Worm (Caenorhabditis elegans) whole organism, mixed stage, embryonic: Measurements from ENCODE around the gene dhs-8.

Source experiments
- M03D4.4 ChIP-seq: sonication (generic microtip); optimal IDR thresholded peaks from 2 replicates; lab custom pipeline; 2017; ENCODE audit warnings: mild to moderate bottlenecking, missing genetic modification characterization, missing compliant biosample characterization
- blmp-1 ChIP-seq: fragments of 150-350 bp; optimal IDR thresholded peaks from 2 replicates; lab custom pipeline; 2014; ENCODE audit warnings: missing biosample characterization, missing genetic modification characterization
- ceh-39 ChIP-seq: fragments of 150-350 bp; optimal IDR thresholded peaks from 2 replicates; lab custom pipeline; 2014; ENCODE audit warnings: missing biosample characterization, missing genetic modification characterization
- ceh-43 ChIP-seq: fragments of 200-800 bp; sonication (Bioruptor generic); optimal IDR thresholded peaks from 2 replicates; lab custom pipeline; 2018; ENCODE audit warnings: mild to moderate bottlenecking, missing genetic modification characterization, moderate library complexity, missing compliant biosample characterization
- ceh-83 ChIP-seq: fragments of 200-800 bp; sonication (Bioruptor generic); optimal IDR thresholded peaks from 2 replicates; lab custom pipeline; 2018; ENCODE audit warnings: mild to moderate bottlenecking, missing genetic modification characterization, missing compliant biosample characterization
- ces-1 ChIP-seq: fragments of 150-350 bp; optimal IDR thresholded peaks from 2 replicates; lab custom pipeline; 2014; ENCODE audit warnings: missing biosample characterization, missing genetic modification reagents, missing genetic modification characterization
- cnd-1 ChIP-seq: fragments of 200-800 bp; sonication (Bioruptor generic); optimal IDR thresholded peaks from 2 replicates; lab custom pipeline; 2018; ENCODE audit warnings: mild to moderate bottlenecking, missing genetic modification characterization, missing compliant biosample characterization
- drap-1 ChIP-seq: fragments of 200-800 bp; sonication (Bioruptor generic); optimal IDR thresholded peaks from 3 replicates; lab custom pipeline; 2018; ENCODE audit warnings: mild to moderate bottlenecking, missing genetic modification characterization, missing compliant biosample characterization
- elt-1 ChIP-seq: sonication (generic microtip); optimal IDR thresholded peaks from 2 replicates; lab custom pipeline; 2017; ENCODE audit warnings: missing genetic modification characterization, mild to moderate bottlenecking, missing compliant biosample characterization, antibody characterized with exemption, moderate library complexity, borderline replicate concordance; ENCODE audit not compliant: insufficient read depth
- elt-3 ChIP-seq: fragments of 150-350 bp; optimal IDR thresholded peaks from 2 replicates; lab custom pipeline; 2014; ENCODE audit warnings: missing biosample characterization, missing genetic modification characterization
- flh-1 ChIP-seq: fragments of 200-800 bp; sonication (Bioruptor generic); optimal IDR thresholded peaks from 2 replicates; lab custom pipeline; 2018; ENCODE audit warnings: mild to moderate bottlenecking, missing genetic modification characterization, moderate library complexity, missing compliant biosample characterization
- hlh-1 ChIP-seq: fragments of 150-350 bp; optimal IDR thresholded peaks from 2 replicates; lab custom pipeline; 2014; ENCODE audit warnings: missing biosample characterization, missing genetic modification reagents, missing genetic modification characterization
- lin-13 ChIP-seq: fragments of 150-350 bp; optimal IDR thresholded peaks from 2 replicates; lab custom pipeline; 2014; ENCODE audit warnings: missing biosample characterization, missing genetic modification characterization
- lsy-2 ChIP-seq: fragments of 150-350 bp; optimal IDR thresholded peaks from 2 replicates; lab custom pipeline; 2014; ENCODE audit warnings: missing biosample characterization, missing genetic modification characterization
- mab-5 ChIP-seq: fragments of 150-350 bp; optimal IDR thresholded peaks from 2 replicates; lab custom pipeline; 2014; ENCODE audit warnings: missing biosample characterization, missing genetic modification characterization
- mep-1 ChIP-seq: fragments of 150-350 bp; optimal IDR thresholded peaks from 2 replicates; lab custom pipeline; 2017; ENCODE audit warnings: missing biosample characterization, missing genetic modification reagents, missing genetic modification characterization, inconsistent platforms
- nhr-12 ChIP-seq: fragments of 150-350 bp; optimal IDR thresholded peaks from 2 replicates; lab custom pipeline; 2014; ENCODE audit warnings: missing biosample characterization, missing genetic modification characterization
- nhr-2 ChIP-seq: fragments of 150-350 bp; optimal IDR thresholded peaks from 2 replicates; lab custom pipeline; 2014; ENCODE audit warnings: missing biosample characterization, missing genetic modification characterization
- nhr-237 ChIP-seq: fragments of 150-350 bp; optimal IDR thresholded peaks from 2 replicates; lab custom pipeline; 2014; ENCODE audit warnings: missing biosample characterization, missing genetic modification characterization
- nhr-76 ChIP-seq: sonication (generic microtip); optimal IDR thresholded peaks from 2 replicates; lab custom pipeline; 2017; ENCODE audit warnings: missing biosample characterization, missing genetic modification characterization
- pha-4 ChIP-seq: fragments of 150-350 bp; optimal IDR thresholded peaks from 2 replicates; lab custom pipeline; 2018; ENCODE audit warnings: missing biosample characterization, missing genetic modification reagents, missing genetic modification characterization
- sem-2 ChIP-seq: fragments of 200-800 bp; sonication (Bioruptor generic); optimal IDR thresholded peaks from 2 replicates; lab custom pipeline; 2018; ENCODE audit warnings: mild to moderate bottlenecking, missing genetic modification characterization, missing compliant biosample characterization
- snpc-4 ChIP-seq: fragments of 150-350 bp; optimal IDR thresholded peaks from 2 replicates; lab custom pipeline; 2014; ENCODE audit warnings: missing biosample characterization, missing genetic modification characterization
- sptf-1 ChIP-seq: sonication (generic microtip); optimal IDR thresholded peaks from 2 replicates; lab custom pipeline; 2017; ENCODE audit warnings: mild to moderate bottlenecking, missing genetic modification characterization, moderate library complexity, missing compliant biosample characterization
- tbx-8 ChIP-seq: fragments of 200-800 bp; sonication (Bioruptor generic); optimal IDR thresholded peaks from 2 replicates; lab custom pipeline; 2018; ENCODE audit warnings: mild to moderate bottlenecking, missing genetic modification characterization, moderate library complexity, missing compliant biosample characterization
- unc-120 ChIP-seq: sonication (generic microtip); optimal IDR thresholded peaks from 2 replicates; lab custom pipeline; 2017; ENCODE audit warnings: missing genetic modification characterization, missing compliant biosample characterization; ENCODE audit not compliant: poor library complexity, severe bottlenecking
- unc-39 ChIP-seq: fragments of 150-350 bp; optimal IDR thresholded peaks from 2 replicates; lab custom pipeline; 2014; ENCODE audit warnings: missing biosample characterization, missing genetic modification characterization
- unc-62 ChIP-seq: fragments of 150-350 bp; optimal IDR thresholded peaks from 2 replicates; lab custom pipeline; 2014; ENCODE audit warnings: missing biosample characterization, missing genetic modification reagents, missing genetic modification characterization

dhs-8 gene

DNA sequence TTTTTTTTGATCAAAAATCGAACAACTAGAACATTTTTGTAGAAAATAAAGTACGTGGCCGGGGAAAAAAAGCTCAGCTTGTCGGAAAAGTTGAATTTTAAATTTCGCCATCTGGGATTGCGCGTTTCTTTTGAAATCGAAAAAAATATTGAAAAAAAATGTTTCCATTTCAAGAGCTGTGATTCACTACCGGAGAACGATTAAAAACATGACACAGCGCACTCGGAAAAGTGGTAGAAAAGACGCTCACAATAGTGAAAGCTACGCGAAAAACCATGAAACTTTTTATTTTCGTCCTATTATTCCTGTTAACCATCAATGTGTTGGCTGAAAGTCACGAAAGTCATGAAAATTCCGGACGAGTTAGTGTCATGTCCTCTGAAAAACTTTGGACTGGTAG is 39.9 kb downstream of the dhs-8 start, which contains the start of the genes clec-147 and C04H5.7:
Gene clec-147 (minus strand): TSS at position 101 of the 400 bp plus-strand sequence.
Gene C04H5.7 (plus strand): TSS at position 219 of the 400 bp plus-strand sequence.
- TF ChIP-seq pha-4 (tag; lab: Kevin White, UChicago) (no peak), tbx-8 (no peak), blmp-1 (tag; lab: Kevin White, UChicago) (no peak), mep-1 (no peak), unc-120 (tag; lab: Kevin White, UChicago) (no peak), snpc-4 (tag; lab: Kevin White, UChicago) (no peak)

DNA sequence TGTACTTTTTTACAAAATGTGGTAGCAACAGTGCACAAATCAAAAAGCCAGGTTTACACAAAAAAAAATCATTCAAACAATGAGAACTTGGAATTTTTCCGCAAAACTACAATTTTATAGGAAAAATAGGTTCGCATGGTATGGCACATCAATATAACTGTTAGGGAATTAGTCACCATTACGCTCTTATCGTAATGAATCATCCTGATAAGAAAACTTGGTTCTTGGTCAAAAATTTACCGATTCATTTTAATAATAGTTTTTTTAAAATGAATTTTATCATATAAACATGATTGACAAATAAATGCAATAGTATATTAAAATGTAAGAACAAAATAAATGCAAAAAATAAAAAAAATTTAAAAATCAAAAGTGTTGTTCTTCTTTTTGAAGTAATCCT is 42.7 kb downstream of the dhs-8 start:
- TF ChIP-seq ces-1 (GFP tag; lab: Kevin White, UChicago), result no peak
- TF ChIP-seq elt-1, result no peak
- no peak for TF ChIP-seq nhr-237 (tag; lab: Kevin White, UChicago)
- no peak for TF ChIP-seq drap-1
- no peak for TF ChIP-seq ceh-43 (GFP tag; lab: Kevin White, UChicago)
- no peak for TF ChIP-seq mab-5
- TF ChIP-seq ceh-83 (GFP tag; lab: Kevin White, UChicago), result no peak
- no peak for TF ChIP-seq pha-4 (tag; lab: Kevin White, UChicago)
- TF ChIP-seq cnd-1, result no peak
- no peak for TF ChIP-seq unc-39 (tag; lab: Kevin White, UChicago)
- TF ChIP-seq sptf-1 (tag; lab: Kevin White, UChicago), result no peak
- no peak for TF ChIP-seq sem-2 (GFP tag; lab: Kevin White, UChicago)
- TF ChIP-seq nhr-76 (tag; lab: Kevin White, UChicago), result no peak
- TF ChIP-seq snpc-4 (tag; lab: Kevin White, UChicago), result no peak
- TF ChIP-seq unc-120 (tag; lab: Kevin White, UChicago), result no peak
- TF ChIP-seq unc-62 (GFP tag; lab: Kevin White, UChicago), result no peak
- TF ChIP-seq hlh-1, result no peak
- no peak for TF ChIP-seq nhr-12
- TF ChIP-seq elt-3 (tag; lab: Kevin White, UChicago), result no peak
- TF ChIP-seq flh-1 (GFP tag; lab: Kevin White, UChicago), result no peak

DNA sequence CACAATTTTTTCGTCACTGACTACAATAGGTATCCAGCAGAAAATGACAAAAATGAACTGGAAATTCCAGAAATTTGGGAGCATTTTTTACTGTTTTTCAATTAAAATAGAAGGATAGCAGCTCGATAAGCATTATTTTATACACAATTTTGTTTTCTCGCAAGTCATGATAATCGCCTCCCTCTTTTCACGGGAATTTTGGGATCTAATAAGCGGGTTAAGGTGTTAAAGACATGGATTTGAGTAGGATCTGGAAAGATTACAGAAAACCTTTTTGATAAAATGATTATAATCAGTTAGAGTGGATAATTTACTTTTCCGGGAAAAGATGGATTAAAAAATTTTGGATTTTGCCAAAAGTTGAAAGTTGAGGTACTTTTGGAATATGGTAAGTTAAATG is 50.9 kb downstream of the dhs-8 start, which contains the start of gene gcy-29:
Gene gcy-29 (minus strand): TSS at position 101 of the 400 bp plus-strand sequence.
- TF ChIP-seq lsy-2 (tag; lab: Kevin White, UChicago) (no peak), flh-1 (GFP tag; lab: Kevin White, UChicago) (no peak), sptf-1 (tag; lab: Kevin White, UChicago) (no peak), ceh-43 (GFP tag; lab: Kevin White, UChicago) (no peak), M03D4.4 (tag; lab: Kevin White, UChicago) (no peak), ces-1 (GFP tag; lab: Kevin White, UChicago) (no peak), nhr-2 (tag; lab: Kevin White, UChicago) (no peak), nhr-12 (no peak), hlh-1 (no peak), snpc-4 (tag; lab: Kevin White, UChicago) (no peak), unc-39 (tag; lab: Kevin White, UChicago) (no peak), ceh-39 (tag; lab: Kevin White, UChicago) (no peak), ceh-83 (GFP tag; lab: Kevin White, UChicago) (no peak), unc-120 (tag; lab: Kevin White, UChicago) (no peak), lin-13 (tag; lab: Kevin White, UChicago) (no peak), blmp-1 (tag; lab: Kevin White, UChicago) (no peak), nhr-237 (tag; lab: Kevin White, UChicago) (no peak)
